Worm (Caenorhabditis elegans) whole organism, L3 larva: Measurements from ENCODE around the gene srj-45.

ENCODE experiments used
- R02D3.7 ChIP-seq: fragments of 150-350 bp; optimal IDR thresholded peaks from 2 replicates; lab custom pipeline; 2014; ENCODE audit warnings: missing biosample characterization, missing genetic modification characterization
- fkh-10 ChIP-seq: sonication (generic microtip); optimal IDR thresholded peaks from 2 replicates; lab custom pipeline; 2017; ENCODE audit warnings: missing biosample characterization, missing genetic modification reagents, missing genetic modification characterization
- pha-4 ChIP-seq: fragments of 150-350 bp; optimal IDR thresholded peaks from 2 replicates; lab custom pipeline; 2014; ENCODE audit warnings: missing biosample characterization, missing genetic modification reagents, missing genetic modification characterization
- skn-1 ChIP-seq: fragments of 150-350 bp; optimal IDR thresholded peaks from 2 replicates; lab custom pipeline; 2014; ENCODE audit warnings: missing biosample characterization, missing genetic modification characterization
- unc-62 ChIP-seq: fragments of 150-350 bp; sonication (generic microtip); optimal IDR thresholded peaks from 4 replicates; lab custom pipeline; 2014; ENCODE audit warnings: missing biosample characterization, missing genetic modification reagents, missing genetic modification characterization
- ztf-4 ChIP-seq: fragments of 150-350 bp; optimal IDR thresholded peaks from 2 replicates; lab custom pipeline; 2014; ENCODE audit warnings: missing biosample characterization, missing genetic modification characterization

DNA sequence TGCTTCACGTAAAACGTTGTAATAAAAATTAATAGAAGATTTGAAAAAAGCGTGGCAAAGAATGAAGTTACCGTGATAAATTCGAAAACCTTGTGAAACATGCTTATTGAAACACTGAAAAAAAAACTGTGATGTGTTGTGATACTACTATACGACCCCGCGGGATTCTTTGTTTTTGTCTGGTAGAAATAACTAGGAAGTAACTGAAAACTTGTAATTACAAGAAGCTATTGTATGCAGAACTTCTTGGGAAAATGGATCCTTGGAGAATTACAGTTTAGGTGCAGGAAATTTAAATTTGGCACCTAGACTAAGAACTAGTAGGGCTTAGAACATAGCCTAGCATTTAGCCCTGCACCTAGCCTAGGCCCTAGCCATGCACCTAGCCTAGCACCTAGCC, 43.4 kb upstream of the srj-45 start, which contains the start of gene str-39:
- TF ChIP-seq skn-1 (tag; lab: Kevin White, UChicago) (no peak), unc-62 (no peak), pha-4 (tag; lab: Kevin White, UChicago) (no peak), fkh-10 (no peak), R02D3.7 (tag; lab: Kevin White, UChicago) (no peak), ztf-4 (tag; lab: Kevin White, UChicago) (no peak)
